Fruit fly (Drosophila melanogaster): Measurements from ENCODE around the gene CG13297.

- TF ChIP-seq Dif (GFP tag; optimal IDR thresholded peaks at IDR 0.05; ENCODE audit: partially characterized antibody) = no peak
- no peak for TF ChIP-seq OdsH (GFP tag; optimal IDR thresholded peaks at IDR 0.05)
- no peak for TF ChIP-seq Abd-B (GFP tag; optimal IDR thresholded peaks at IDR 0.05)
- no peak for TF ChIP-seq CG9705 (GFP tag; optimal IDR thresholded peaks at IDR 0.05)
- TF ChIP-seq usp (GFP tag; optimal IDR thresholded peaks at IDR 0.05) = no peak
- TF ChIP-seq Dfd (GFP tag; optimal IDR thresholded peaks at IDR 0.05) = no peak
- no peak for TF ChIP-seq dl (GFP tag; optimal IDR thresholded peaks at IDR 0.05; ENCODE audit: insufficient read depth in 1 of 2, partially characterized antibody in 2 of 2)
Measured at dm6 chr3L:6193556-6194114, 36.5 kb upstream of the CG13297 start.

Data from whole organism, wandering third instar larva.